Worm (Caenorhabditis elegans) whole organism, early embryonic: ENCODE measurements around the gene ddn-2.

Experiments
- B0310.2 ChIP-seq: sonication (generic microtip); optimal IDR thresholded peaks from 2 replicates; lab custom pipeline; 2016; ENCODE audit warnings: mild to moderate bottlenecking, missing genetic modification characterization, missing compliant biosample characterization
- F13C5.2 ChIP-seq: sonication (generic microtip); optimal IDR thresholded peaks from 2 replicates; lab custom pipeline; 2017; ENCODE audit warnings: mild to moderate bottlenecking, missing genetic modification characterization, inconsistent platforms, missing compliant biosample characterization
- ama-1 ChIP-seq: fragments of 150-350 bp; optimal IDR thresholded peaks from 2 replicates; lab custom pipeline; 2014
- ceh-13 ChIP-seq: fragments of 200-800 bp; sonication (Bioruptor generic); optimal IDR thresholded peaks from 2 replicates; lab custom pipeline; 2018; ENCODE audit warnings: mild to moderate bottlenecking, missing genetic modification characterization, missing compliant biosample characterization
- ceh-36 ChIP-seq: sonication (generic microtip); optimal IDR thresholded peaks from 2 replicates; lab custom pipeline; 2016; ENCODE audit warnings: missing genetic modification characterization, inconsistent platforms, missing compliant biosample characterization
- hmbx-1 ChIP-seq: sonication (generic microtip); optimal IDR thresholded peaks from 2 replicates; lab custom pipeline; 2016; ENCODE audit warnings: mild to moderate bottlenecking, missing genetic modification characterization, missing compliant biosample characterization
- hmg-4 ChIP-seq: fragments of 200-800 bp; sonication (Bioruptor generic); optimal IDR thresholded peaks from 2 replicates; lab custom pipeline; 2018; ENCODE audit warnings: mild to moderate bottlenecking, missing genetic modification characterization, missing compliant biosample characterization
- pes-1 ChIP-seq: fragments of 200-800 bp; sonication (Bioruptor generic); IDR thresholded peaks from 2 replicates; pipeline ENCODE4 v1.3.6; 2022; ENCODE audit warnings: missing genetic modification reagents, missing genetic modification characterization, missing compliant biosample characterization
- tbx-37 ChIP-seq: fragments of 200-800 bp; sonication (Bioruptor generic); conservative IDR thresholded peaks from 2 replicates; pipeline ENCODE4 v1.3.6; 2022; ENCODE audit warnings: missing genetic modification reagents, missing genetic modification characterization, missing compliant biosample characterization
- tra-4 ChIP-seq: sonication (generic microtip); optimal IDR thresholded peaks from 2 replicates; lab custom pipeline; 2017; ENCODE audit warnings: missing genetic modification characterization, missing compliant biosample characterization

DNA sequence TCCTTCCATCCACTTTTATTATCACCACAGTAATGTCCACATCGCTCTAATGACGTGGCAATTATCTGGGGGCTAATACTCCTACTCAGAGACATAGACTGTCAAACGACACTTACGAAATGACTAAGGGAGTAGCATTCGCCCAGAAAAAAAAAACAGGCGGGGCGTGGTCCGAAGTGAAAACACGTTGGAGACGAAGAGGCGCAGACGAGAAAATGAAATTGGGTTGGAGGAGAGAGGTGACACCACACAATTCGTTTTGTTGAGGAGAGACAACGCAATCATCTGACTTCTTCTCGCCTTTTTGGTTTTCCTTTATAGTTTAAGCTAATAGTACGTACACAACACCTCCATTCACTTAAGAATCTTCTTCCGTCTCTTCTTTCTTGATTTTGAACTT is 30.3 kb downstream of the ddn-2 start:
- TF ChIP-seq ama-1 (lab: Kevin White, UChicago) (no peak), ceh-13 (GFP tag; lab: Kevin White, UChicago) (no peak), tbx-37 (GFP tag; lab: Robert Waterston, UW) (no peak), F13C5.2 (no peak), hmbx-1 (tag; lab: Kevin White, UChicago) (no peak), B0310.2 (tag; lab: Kevin White, UChicago) (no peak), pes-1 (GFP tag; lab: Robert Waterston, UW) (no peak), hmg-4 (no peak), tra-4 (tag; lab: Kevin White, UChicago) (no peak), ceh-36 (tag; lab: Kevin White, UChicago) (no peak)
